Fruit fly (Drosophila melanogaster) whole organism, embryonic: ENCODE measurements around the gene Sas-6.

Experiments
- CG12942 ChIP-seq: fragments of 200-800 bp; sonication (Bioruptor generic); optimal IDR thresholded peaks from 3 replicates; lab custom pipeline; 2016; ENCODE audit warnings: missing biosample characterization, missing genetic modification characterization
- CG15696 ChIP-seq: fragments of 200-800 bp; sonication (Bioruptor generic); optimal IDR thresholded peaks from 2 replicates; lab custom pipeline; 2019; ENCODE audit warnings: missing biosample characterization, mild to moderate bottlenecking, missing genetic modification characterization, moderate library complexity
- CG16779 ChIP-seq: fragments of 200-800 bp; sonication (Bioruptor generic); IDR thresholded peaks from 2 replicates; pipeline ENCODE4 v1.3.6; 2022; ENCODE audit warnings: missing biosample characterization, missing genetic modification characterization
- CG17829 ChIP-seq: fragments of 200-800 bp; optimal IDR thresholded peaks from 2 replicates; lab custom pipeline; 2019; ENCODE audit warnings: missing biosample characterization, mild to moderate bottlenecking, missing genetic modification characterization, moderate library complexity
- CG1792 ChIP-seq: fragments of 200-800 bp; sonication (Bioruptor generic); optimal IDR thresholded peaks from 2 replicates; lab custom pipeline; 2016; ENCODE audit warnings: missing biosample characterization, missing genetic modification characterization
- CG18262 ChIP-seq: fragments of 200-800 bp; optimal IDR thresholded peaks from 3 replicates; lab custom pipeline; 2019; ENCODE audit warnings: missing biosample characterization, mild to moderate bottlenecking, missing genetic modification characterization, moderate library complexity
- CG18764 ChIP-seq: fragments of 200-800 bp; sonication (Bioruptor generic); optimal IDR thresholded peaks from 3 replicates; lab custom pipeline; 2016; ENCODE audit warnings: missing biosample characterization, missing genetic modification characterization
- CG2678 ChIP-seq: fragments of 200-800 bp; sonication (Bioruptor generic); optimal IDR thresholded peaks from 3 replicates; lab custom pipeline; 2019; ENCODE audit warnings: missing biosample characterization, mild to moderate bottlenecking, missing genetic modification characterization, moderate library complexity
- CG2712 ChIP-seq: fragments of 200-800 bp; optimal IDR thresholded peaks from 3 replicates; lab custom pipeline; 2019; ENCODE audit warnings: missing biosample characterization, mild to moderate bottlenecking, missing genetic modification characterization, moderate library complexity
- CG30403 ChIP-seq: fragments of 200-800 bp; sonication (Bioruptor generic); optimal IDR thresholded peaks from 3 replicates; lab custom pipeline; 2016; ENCODE audit warnings: missing biosample characterization, missing genetic modification characterization
- CG33213 ChIP-seq: fragments of 200-800 bp; sonication (Bioruptor generic); optimal IDR thresholded peaks from 3 replicates; lab custom pipeline; 2016; ENCODE audit warnings: missing biosample characterization, missing genetic modification characterization
- CG3847 ChIP-seq: fragments of 200-800 bp; sonication (Bioruptor generic); IDR thresholded peaks from 2 replicates; pipeline ENCODE4 v1.3.6; 2022; ENCODE audit warnings: missing biosample characterization, missing genetic modification characterization
- CG4282 ChIP-seq: fragments of 200-800 bp; sonication (Bioruptor generic); optimal IDR thresholded peaks from 2 replicates; lab custom pipeline; 2016; ENCODE audit warnings: missing biosample characterization, missing genetic modification characterization
- CG4360 ChIP-seq: fragments of 200-800 bp; sonication (Bioruptor generic); IDR thresholded peaks from 2 replicates; pipeline ENCODE4 v1.3.6; 2022; ENCODE audit warnings: missing biosample characterization, missing genetic modification characterization
- CG43689 ChIP-seq: fragments of 200-800 bp; sonication (Bioruptor generic); IDR thresholded peaks from 2 replicates; pipeline ENCODE4 v1.3.6; 2022; ENCODE audit warnings: missing biosample characterization, missing genetic modification characterization
- CG7556 ChIP-seq: fragments of 200-800 bp; sonication (Bioruptor generic); optimal IDR thresholded peaks from 2 replicates; lab custom pipeline; 2017; ENCODE audit warnings: missing biosample characterization, mild to moderate bottlenecking, missing genetic modification characterization
- CG7839 ChIP-seq: fragments of 200-800 bp; sonication (Bioruptor generic); optimal IDR thresholded peaks from 3 replicates; lab custom pipeline; 2018; ENCODE audit warnings: missing biosample characterization, mild to moderate bottlenecking, missing genetic modification characterization, moderate library complexity
- CkIIα-i1 ChIP-seq: fragments of 200-800 bp; sonication (Bioruptor generic); IDR thresholded peaks from 2 replicates; pipeline ENCODE4 v1.3.6; 2022; ENCODE audit warnings: missing biosample characterization, missing genetic modification characterization
- Dll ChIP-seq: fragments of 200-800 bp; sonication (Bioruptor generic); IDR thresholded peaks from 4 replicates; pipeline ENCODE4 v1.3.6; 2022; ENCODE audit warnings: missing biosample characterization, missing genetic modification characterization; ENCODE audit not compliant: partially characterized antibody
- Dref ChIP-seq: fragments of 200-800 bp; sonication (Bioruptor generic); IDR thresholded peaks from 2 replicates; pipeline ENCODE4 v1.3.6; 2022; ENCODE audit warnings: missing biosample characterization, missing genetic modification characterization
- E2f2 ChIP-seq: fragments of 200-800 bp; sonication (Bioruptor generic); IDR thresholded peaks from 2 replicates; pipeline ENCODE4 v1.3.6; 2022; ENCODE audit warnings: missing biosample characterization, missing genetic modification characterization
- HLH3B ChIP-seq: fragments of 200-800 bp; sonication (Bioruptor generic); IDR thresholded peaks from 2 replicates; pipeline ENCODE4 v1.3.6; 2022; ENCODE audit warnings: missing biosample characterization, missing genetic modification characterization
- HmgZ ChIP-seq: fragments of 200-800 bp; sonication (Bioruptor generic); optimal IDR thresholded peaks from 2 replicates; lab custom pipeline; 2018; ENCODE audit warnings: missing biosample characterization, mild to moderate bottlenecking, missing genetic modification characterization
- Hr78 ChIP-seq, 2 experiments: fragments of 200-800 bp in 1 of 2; fragments of >200 bp in 1 of 2; sonication (Bioruptor generic) in 1 of 2; optimal IDR thresholded peaks; 2 replicates each; lab custom pipeline; 2017 to 2019; ENCODE audit warnings: missing biosample characterization in 2 of 2, missing genetic modification characterization in 2 of 2, mild to moderate bottlenecking in 1 of 2, moderate library complexity in 1 of 2
- Mad ChIP-seq: fragments of 200-800 bp; sonication (Bioruptor generic); optimal IDR thresholded peaks from 2 replicates; lab custom pipeline; 2016; ENCODE audit warnings: missing biosample characterization, missing genetic modification characterization
- Med ChIP-seq: fragments of 200-800 bp; sonication (Bioruptor generic); peaks from one replicate; lab custom pipeline; 2016; ENCODE audit warnings: missing biosample characterization, missing genetic modification characterization, mild to moderate bottlenecking, inconsistent platforms, moderate library complexity
- Pdp1 ChIP-seq, 2 experiments: fragments of 200-800 bp; sonication (Bioruptor generic); optimal IDR thresholded peaks; 3 replicates each; lab custom pipeline; 2016; ENCODE audit warnings: missing biosample characterization in 2 of 2, missing genetic modification characterization in 2 of 2, mild to moderate bottlenecking in 1 of 2, moderate library complexity in 1 of 2
- Rx ChIP-seq: fragments of 200-800 bp; sonication (Bioruptor generic); IDR thresholded peaks from 2 replicates; pipeline ENCODE4 v1.3.6; 2022; ENCODE audit warnings: missing biosample characterization, missing genetic modification characterization
- Trl ChIP-seq, 3 experiments: fragments of >200 bp in 2 of 3; fragments of 200-800 bp in 1 of 3; sonication (Bioruptor generic) in 1 of 3; optimal IDR thresholded peaks; 2 replicates in 1 of 3; 3 replicates in 2 of 3; lab custom pipeline; 2016 to 2017; ENCODE audit warnings: missing biosample characterization in 1 of 3, missing genetic modification characterization in 1 of 3
- Xbp1 ChIP-seq: fragments of 200-800 bp; sonication (Bioruptor generic); optimal IDR thresholded peaks from 3 replicates; lab custom pipeline; 2016; ENCODE audit warnings: missing biosample characterization, mild to moderate bottlenecking, missing genetic modification characterization
- ato ChIP-seq: fragments of 200-800 bp; sonication (Bioruptor generic); IDR thresholded peaks from 2 replicates; pipeline ENCODE4 v1.3.6; 2022; ENCODE audit warnings: missing biosample characterization, missing genetic modification characterization; ENCODE audit not compliant: partially characterized antibody
- bbx ChIP-seq: fragments of 200-800 bp; sonication (Bioruptor generic); IDR thresholded peaks from 2 replicates; pipeline ENCODE4 v1.3.6; 2022; ENCODE audit warnings: missing biosample characterization, missing genetic modification characterization; ENCODE audit not compliant: partially characterized antibody
- caup ChIP-seq: fragments of 200-800 bp; sonication (Bioruptor generic); optimal IDR thresholded peaks from 3 replicates; lab custom pipeline; 2017; ENCODE audit warnings: missing biosample characterization, mild to moderate bottlenecking, missing genetic modification characterization, moderate library complexity; ENCODE audit not compliant: severe bottlenecking
- chif ChIP-seq, 2 experiments: fragments of 200-800 bp; sonication (Bioruptor generic); optimal IDR thresholded peaks; 3 replicates each; lab custom pipeline; 2016; ENCODE audit warnings: missing biosample characterization in 2 of 2, missing genetic modification characterization in 2 of 2
- crol ChIP-seq: fragments of 200-800 bp; sonication (Bioruptor generic); IDR thresholded peaks from 2 replicates; pipeline ENCODE4 v1.3.6; 2022; ENCODE audit warnings: missing biosample characterization, missing genetic modification characterization
- danr ChIP-seq: fragments of 200-800 bp; sonication (Bioruptor generic); IDR thresholded peaks from 2 replicates; pipeline ENCODE4 v1.3.6; 2022; ENCODE audit warnings: missing biosample characterization, missing genetic modification characterization
- emc ChIP-seq: fragments of 200-800 bp; sonication (Bioruptor generic); optimal IDR thresholded peaks from 2 replicates; lab custom pipeline; 2016; ENCODE audit warnings: missing biosample characterization, missing genetic modification characterization
- ewg ChIP-seq: fragments of 200-800 bp; sonication (Bioruptor generic); optimal IDR thresholded peaks from 3 replicates; lab custom pipeline; 2017; ENCODE audit warnings: mild to moderate bottlenecking, missing biosample characterization, missing genetic modification reagents, missing genetic modification characterization
- grn ChIP-seq: fragments of 200-800 bp; sonication (Bioruptor generic); optimal IDR thresholded peaks from 3 replicates; lab custom pipeline; 2017; ENCODE audit warnings: missing biosample characterization, missing genetic modification characterization
- gro ChIP-seq: fragments of 200-800 bp; sonication (Bioruptor generic); optimal IDR thresholded peaks from 2 replicates; lab custom pipeline; 2016; ENCODE audit warnings: missing biosample characterization, missing genetic modification characterization
- gt ChIP-seq: fragments of 200-800 bp; sonication (Bioruptor generic); IDR thresholded peaks from 2 replicates; pipeline ENCODE4 v1.3.6; 2022; ENCODE audit warnings: missing biosample characterization, missing genetic modification characterization
- klu ChIP-seq: fragments of 200-800 bp; sonication (Bioruptor generic); IDR thresholded peaks from 2 replicates; pipeline ENCODE4 v1.3.6; 2022; ENCODE audit warnings: missing biosample characterization, missing genetic modification characterization
- mld ChIP-seq: fragments of 200-800 bp; sonication (Bioruptor generic); IDR thresholded peaks from 3 replicates; pipeline ENCODE4 v1.3.6; 2022; ENCODE audit warnings: missing biosample characterization, missing genetic modification characterization; ENCODE audit not compliant: partially characterized antibody
- nau ChIP-seq: fragments of 200-800 bp; sonication (Bioruptor generic); optimal IDR thresholded peaks from 3 replicates; lab custom pipeline; 2017; ENCODE audit warnings: missing biosample characterization, mild to moderate bottlenecking, missing genetic modification characterization, missing genetic modification reagents
- nerfin-2 ChIP-seq: fragments of 200-800 bp; sonication (Bioruptor generic); IDR thresholded peaks from 2 replicates; pipeline ENCODE4 v1.3.6; 2022; ENCODE audit warnings: missing biosample characterization, missing genetic modification characterization; ENCODE audit not compliant: partially characterized antibody
- phol ChIP-seq: fragments of 200-800 bp; sonication (Bioruptor generic); optimal IDR thresholded peaks from 3 replicates; lab custom pipeline; 2018; ENCODE audit warnings: missing biosample characterization, mild to moderate bottlenecking, missing genetic modification characterization, moderate library complexity
- pnt ChIP-seq: fragments of 200-800 bp; sonication (Bioruptor generic); optimal IDR thresholded peaks from 3 replicates; lab custom pipeline; 2016; ENCODE audit warnings: missing biosample characterization, missing genetic modification characterization
- vnd ChIP-seq: fragments of 200-800 bp; sonication (Bioruptor generic); IDR thresholded peaks from 3 replicates; pipeline ENCODE4 v1.3.6; 2022; ENCODE audit warnings: missing biosample characterization, missing genetic modification characterization; ENCODE audit not compliant: partially characterized antibody
- vvl ChIP-seq: fragments of 200-800 bp; sonication (Bioruptor generic); IDR thresholded peaks from 2 replicates; pipeline ENCODE4 v1.3.6; 2022; ENCODE audit warnings: missing biosample characterization, missing genetic modification characterization
- yki ChIP-seq: fragments of >200 bp; optimal IDR thresholded peaks from 3 replicates; lab custom pipeline; 2018
- zfh1 ChIP-seq: fragments of 200-800 bp; sonication (Bioruptor generic); IDR thresholded peaks from 3 replicates; pipeline ENCODE4 v1.3.6; 2022; ENCODE audit warnings: missing biosample characterization, missing genetic modification characterization

The Sas-6 gene

DNA sequence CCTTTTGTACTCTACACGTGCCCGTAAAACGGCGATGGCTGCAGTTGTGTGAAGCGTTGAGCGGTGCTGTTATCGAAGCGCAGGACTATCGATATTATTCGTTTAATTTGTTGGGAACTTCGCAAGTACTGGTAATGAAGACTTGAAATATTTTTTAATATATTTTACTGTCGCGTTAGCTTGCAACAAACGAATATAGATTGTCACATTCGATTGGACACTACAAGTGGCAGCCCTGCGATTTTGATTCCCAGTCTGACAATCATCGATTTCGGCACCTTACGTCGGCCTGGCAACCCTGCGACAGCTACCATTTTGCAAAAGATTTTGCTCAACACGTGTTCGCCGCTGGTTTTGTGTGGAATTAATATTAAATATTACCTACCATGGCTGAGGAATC is 9.5 kb downstream of the Sas-6 start, which contains the start of the genes Nlp and Nph (continued):
- peak; percentile 96 for TF ChIP-seq Dll
- TF ChIP-seq CG18262 (tag; lab: Kevin White, UChicago) = peak; percentile 32
- no peak for TF ChIP-seq danr (GFP tag; lab: Robert Waterston, UW)
- peak; percentile 35 for TF ChIP-seq Xbp1 (GFP tag; lab: Kevin White, UChicago)
- 0 out of 2 replicates have a peak, but pooled peaks have one; percentile 53 for TF ChIP-seq CG3847 (GFP tag; lab: Robert Waterston, UW)
- no peak for TF ChIP-seq CG15696 (tag; lab: Kevin White, UChicago)
- peak; percentile 85 for TF ChIP-seq ato (GFP tag; lab: Robert Waterston, UW)
- TF ChIP-seq Rx (GFP tag; lab: Robert Waterston, UW) = no peak
- no peak for TF ChIP-seq yki (lab: Kevin White, UChicago)
- TF ChIP-seq nau (GFP tag; lab: Kevin White, UChicago) = no peak
- no peak for TF ChIP-seq CG7839
- peak; percentile 80 for TF ChIP-seq CG17829 (tag; lab: Kevin White, UChicago)
- TF ChIP-seq CG7556 (GFP tag; lab: Kevin White, UChicago) = no peak
- TF ChIP-seq klu (GFP tag; lab: Robert Waterston, UW) = no peak
- peak; percentile 78 for TF ChIP-seq nerfin-2 (GFP tag; lab: Robert Waterston, UW)
- TF ChIP-seq CG2678 (tag; lab: Kevin White, UChicago) = no peak
- no peak for TF ChIP-seq vvl (GFP tag; lab: Robert Waterston, UW)
- no peak for TF ChIP-seq Trl (optimal IDR thresholded peaks at IDR 0.05; lab: Kevin White, UChicago)
- peak; percentile 0 for TF ChIP-seq Trl (GFP tag; optimal IDR thresholded peaks at IDR 0.05; lab: Kevin White, UChicago)
- TF ChIP-seq Med (GFP tag; lab: Kevin White, UChicago) = peak; percentile 89
- TF ChIP-seq CkIIα-i1 (GFP tag; lab: Robert Waterston, UW) = no peak
- TF ChIP-seq chif (GFP tag; optimal IDR thresholded peaks at IDR 0.05; lab: Kevin White, UChicago) = no peak
- peak; percentile 40 for TF ChIP-seq CG30403 (GFP tag; lab: Kevin White, UChicago)
- peak; percentile 71 for TF ChIP-seq Dref
- peak; percentile 10 for TF ChIP-seq CG18764 (GFP tag; lab: Kevin White, UChicago)
- peak; percentile 76 for TF ChIP-seq bbx (GFP tag; lab: Robert Waterston, UW)
- TF ChIP-seq pnt (GFP tag; lab: Kevin White, UChicago) = no peak
- TF ChIP-seq CG4282 (GFP tag; lab: Kevin White, UChicago) = no peak
- TF ChIP-seq gro (GFP tag; lab: Kevin White, UChicago) = no peak
- no peak for TF ChIP-seq CG12942 (GFP tag; lab: Kevin White, UChicago)
- peak; percentile 19 for TF ChIP-seq CG33213 (GFP tag; lab: Kevin White, UChicago)
- TF ChIP-seq gt (GFP tag; lab: Robert Waterston, UW) = no peak
- TF ChIP-seq grn = no peak
- TF ChIP-seq Hr78 (GFP tag; optimal IDR thresholded peaks at IDR 0.05; lab: Kevin White, UChicago) = no peak
- TF ChIP-seq CG4360 (GFP tag; lab: Robert Waterston, UW) = no peak
- TF ChIP-seq emc (GFP tag; lab: Kevin White, UChicago) = no peak
- peak; percentile 11 to 19 for TF ChIP-seq Pdp1 (GFP tag; optimal IDR thresholded peaks at IDR 0.05; lab: Kevin White, UChicago)
- TF ChIP-seq ewg (GFP tag; lab: Kevin White, UChicago) = no peak
- no peak for TF ChIP-seq CG43689 (GFP tag; lab: Robert Waterston, UW)
- peak; percentile 49 for TF ChIP-seq CG2712 (tag; lab: Kevin White, UChicago)
- TF ChIP-seq vnd (GFP tag; lab: Robert Waterston, UW) = peak; percentile 75; the same call in 2 of the 3 replicates
- peak; percentile 56; the same call in 1 of the 3 replicates for TF ChIP-seq mld
- TF ChIP-seq CG1792 = no peak
- TF ChIP-seq CG16779 = no peak
- TF ChIP-seq HLH3B (GFP tag; lab: Robert Waterston, UW) = no peak
- TF ChIP-seq crol = no peak
- TF ChIP-seq E2f2 (GFP tag; lab: Robert Waterston, UW) = peak; percentile 45
- peak; percentile 69 for TF ChIP-seq HmgZ (tag; lab: Kevin White, UChicago)
- 0 out of 3 replicates have a peak, but pooled peaks have one; percentile 3 for TF ChIP-seq zfh1 (GFP tag; lab: Robert Waterston, UW)
- peak; percentile 41 for TF ChIP-seq Mad (GFP tag; lab: Kevin White, UChicago)
- TF ChIP-seq phol (tag; lab: Kevin White, UChicago) = peak; percentile 92
- peak; percentile 22 for TF ChIP-seq caup (GFP tag; lab: Kevin White, UChicago)
